Worm (Caenorhabditis elegans): ENCODE results near the gene grd-4.

The grd-4 gene

ce11 chrX:8477048-8477806 lies 23.8 kb upstream of the grd-4 start (continued):
- peak; percentile 1 to 81 for TF ChIP-seq mdl-1 (tag; optimal IDR thresholded peaks at IDR 0.05)
- TF ChIP-seq nhr-12 (tag; optimal IDR thresholded peaks at IDR 0.05), result no peak
- peak; percentile 64 for TF ChIP-seq xbp-1 (tag; optimal IDR thresholded peaks at IDR 0.05)
- no peak for TF ChIP-seq hlh-17 (GFP tag; optimal IDR thresholded peaks at IDR 0.05; ENCODE audit: borderline replicate concordance)
- TF ChIP-seq ces-1 (GFP tag; optimal IDR thresholded peaks at IDR 0.05), result no peak
- no peak for TF ChIP-seq sox-4 (tag; optimal IDR thresholded peaks at IDR 0.05)
- no peak for TF ChIP-seq pag-3 (tag; optimal IDR thresholded peaks at IDR 0.05; ENCODE audit: borderline replicate concordance, insufficient read depth)
- no peak for TF ChIP-seq zag-1 (tag; optimal IDR thresholded peaks at IDR 0.05)
- peak; percentile 43 for TF ChIP-seq snpc-4 (tag; optimal IDR thresholded peaks at IDR 0.05)
- TF ChIP-seq nhr-47 (tag; optimal IDR thresholded peaks at IDR 0.05), result peak; percentile 74
- TF ChIP-seq nhr-76 (tag; optimal IDR thresholded peaks at IDR 0.05), result no peak
- peak; percentile 33 to 41 for TF ChIP-seq efl-1 (optimal IDR thresholded peaks at IDR 0.05)
- peak in 1 of 2 experiments; percentile 58 for TF ChIP-seq efl-1 (GFP tag; optimal IDR thresholded peaks at IDR 0.05 in 1 of 2)
- peak; percentile 95 for TF ChIP-seq blmp-1 (tag; optimal IDR thresholded peaks at IDR 0.05)
- no peak for TF ChIP-seq fkh-10 (GFP tag; optimal IDR thresholded peaks at IDR 0.05)
- TF ChIP-seq mab-9 (GFP tag; IDR thresholded peaks at IDR 0.05), result no peak
- TF ChIP-seq lin-14 (GFP tag; optimal IDR thresholded peaks at IDR 0.05), result peak; percentile 96
- peak; percentile 67 for TF ChIP-seq swsn-7 (tag; optimal IDR thresholded peaks at IDR 0.05)
- TF ChIP-seq lin-13 (GFP tag; optimal IDR thresholded peaks at IDR 0.05), result peak; percentile 58
- no peak for TF ChIP-seq fkh-4 (tag; optimal IDR thresholded peaks at IDR 0.05; ENCODE audit: borderline replicate concordance)
- peak; percentile 21 for TF ChIP-seq nhr-11 (tag; optimal IDR thresholded peaks at IDR 0.05)
- TF ChIP-seq isw-1 (GFP tag; IDR thresholded peaks at IDR 0.05), result no peak
- TF ChIP-seq hpl-2 (GFP tag; optimal IDR thresholded peaks at IDR 0.05), result no peak
- no peak for TF ChIP-seq unc-98 (GFP tag; IDR thresholded peaks at IDR 0.05)
- TF ChIP-seq lir-3 (tag; optimal IDR thresholded peaks at IDR 0.05; ENCODE audit: poor library complexity), result peak; percentile 46
- TF ChIP-seq C34B4.2 (tag; optimal IDR thresholded peaks at IDR 0.05), result no peak
- peak; percentile 49 for TF ChIP-seq C16A3.4 (tag; optimal IDR thresholded peaks at IDR 0.05)
- no peak for TF ChIP-seq fkh-8 (tag; optimal IDR thresholded peaks at IDR 0.05)
- TF ChIP-seq sptf-1 (tag; optimal IDR thresholded peaks at IDR 0.05), result no peak
- TF ChIP-seq C04F5.9 (tag; optimal IDR thresholded peaks at IDR 0.05), result peak; percentile 22
- no peak for TF ChIP-seq alr-1 (tag; optimal IDR thresholded peaks at IDR 0.05; ENCODE audit: borderline replicate concordance)
- TF ChIP-seq irx-1 (tag; optimal IDR thresholded peaks at IDR 0.05), result peak; percentile 68
- no peak; the same call in 1 of the 2 replicates for TF ChIP-seq ceh-88 (GFP tag; IDR thresholded peaks at IDR 0.05)
- no peak for TF ChIP-seq lin-15B (tag; optimal IDR thresholded peaks at IDR 0.05)
- TF ChIP-seq jun-1 (tag; optimal IDR thresholded peaks at IDR 0.05), result peak; percentile 62
- TF ChIP-seq dpl-1 (GFP tag; optimal IDR thresholded peaks at IDR 0.05), result peak in 2 of 3 experiments; percentile 7 to 35
- TF ChIP-seq snu-23 (GFP tag; optimal IDR thresholded peaks at IDR 0.05), result peak; percentile 91
- TF ChIP-seq ztf-4 (tag; optimal IDR thresholded peaks at IDR 0.05), result peak; percentile 78
- no peak for TF ChIP-seq Y116A8C.19 (tag; optimal IDR thresholded peaks at IDR 0.05; ENCODE audit: borderline replicate concordance)
- no peak for TF ChIP-seq lin-39 (tag; optimal IDR thresholded peaks at IDR 0.05)
- peak; percentile 94 for TF ChIP-seq nhr-71 (tag; optimal IDR thresholded peaks at IDR 0.05)
- no peak for TF ChIP-seq ztf-11 (tag; optimal IDR thresholded peaks at IDR 0.05)
- TF ChIP-seq sup-37 (GFP tag; optimal IDR thresholded peaks at IDR 0.05), result no peak
- TF ChIP-seq fos-1 (tag; optimal IDR thresholded peaks at IDR 0.05), result peak; percentile 13
- TF ChIP-seq rnt-1 (tag; optimal IDR thresholded peaks at IDR 0.05), result no peak
- TF ChIP-seq ceh-63 (GFP tag; optimal IDR thresholded peaks at IDR 0.05), result no peak
- TF ChIP-seq nhr-90 (tag; optimal IDR thresholded peaks at IDR 0.05; ENCODE audit: poor library complexity), result peak; percentile 87
- no peak for TF ChIP-seq egl-13 (tag; optimal IDR thresholded peaks at IDR 0.05)
- TF ChIP-seq unc-62 (GFP tag; optimal IDR thresholded peaks at IDR 0.05), result no peak
- no peak for TF ChIP-seq F16B12.6 (tag; optimal IDR thresholded peaks at IDR 0.05)
- no peak for TF ChIP-seq zip-4 (GFP tag; optimal IDR thresholded peaks at IDR 0.05)
